Fruit fly (Drosophila melanogaster) whole organism, wandering third instar larva: ENCODE measurements around the gene bun.

Experiments
- CG32264 ChIP-seq: fragments of 200-800 bp; sonication (Bioruptor generic); optimal IDR thresholded peaks from 2 replicates; lab custom pipeline; 2016; ENCODE audit warnings: missing biosample characterization, missing genetic modification characterization
- CG9705 ChIP-seq: fragments of 200-800 bp; sonication (Bioruptor generic); optimal IDR thresholded peaks from 2 replicates; lab custom pipeline; 2018; ENCODE audit warnings: missing biosample characterization, mild to moderate bottlenecking, missing genetic modification characterization
- CrebA ChIP-seq: fragments of 200-800 bp; sonication (Bioruptor generic); optimal IDR thresholded peaks from 2 replicates; lab custom pipeline; 2016; ENCODE audit warnings: missing biosample characterization, mild to moderate bottlenecking, missing genetic modification characterization, borderline replicate concordance
- Dfd ChIP-seq: fragments of >200 bp; optimal IDR thresholded peaks from 2 replicates; lab custom pipeline; 2017; ENCODE audit warnings: missing biosample characterization, missing genetic modification characterization
- Dif ChIP-seq: fragments of 200-275, 200-300 bp; sonication (Bioruptor generic); optimal IDR thresholded peaks from 2 replicates; lab custom pipeline; 2018; ENCODE audit warnings: missing biosample characterization, missing genetic modification characterization; ENCODE audit not compliant: partially characterized antibody
- GATAd ChIP-seq: sonication (Bioruptor generic); optimal IDR thresholded peaks from 2 replicates; lab custom pipeline; 2016; ENCODE audit warnings: missing biosample characterization, missing genetic modification characterization
- Hnf4 ChIP-seq: fragments of 200-800 bp; sonication (Bioruptor generic); optimal IDR thresholded peaks from 2 replicates; lab custom pipeline; 2016; ENCODE audit warnings: missing biosample characterization, mild to moderate bottlenecking, missing genetic modification characterization
- Hr78 ChIP-seq: fragments of >200 bp; optimal IDR thresholded peaks from 2 replicates; lab custom pipeline; 2017; ENCODE audit warnings: missing biosample characterization, missing genetic modification characterization
- Hr83 ChIP-seq: fragments of 200-300 bp; sonication (Bioruptor generic); optimal IDR thresholded peaks from 2 replicates; lab custom pipeline; 2016; ENCODE audit warnings: missing biosample characterization, mild to moderate bottlenecking, missing genetic modification characterization, moderate library complexity; ENCODE audit not compliant: poor library complexity, severe bottlenecking
- Jra ChIP-seq: sonication (Bioruptor generic); optimal IDR thresholded peaks from 2 replicates; lab custom pipeline; 2016; ENCODE audit warnings: missing biosample characterization, missing genetic modification characterization
- N ChIP-seq: fragments of >200 bp; optimal IDR thresholded peaks from 2 replicates; lab custom pipeline; 2018; ENCODE audit warnings: missing biosample characterization, missing external identifiers, missing genetic modification characterization
- OdsH ChIP-seq: fragments of 200-800 bp; sonication (Bioruptor generic); optimal IDR thresholded peaks from 2 replicates; lab custom pipeline; 2016; ENCODE audit warnings: missing biosample characterization, mild to moderate bottlenecking, missing genetic modification characterization
- Rel ChIP-seq, 2 experiments: fragments of 200-800 bp; sonication (Bioruptor generic) in 1 of 2; optimal IDR thresholded peaks; 2 replicates in 1 of 2; 3 replicates in 1 of 2; lab custom pipeline; 2016 to 2019; ENCODE audit warnings: mild to moderate bottlenecking in 2 of 2, missing biosample characterization in 2 of 2, missing genetic modification characterization in 2 of 2, moderate library complexity in 1 of 2
- Sp1 ChIP-seq: fragments of 200-800 bp; sonication (Bioruptor generic); optimal IDR thresholded peaks from 3 replicates; lab custom pipeline; 2019; ENCODE audit warnings: missing biosample characterization, mild to moderate bottlenecking, missing genetic modification characterization, moderate library complexity
- Vsx2 ChIP-seq: fragments of 200-300, 225-300 bp; sonication (Bioruptor generic); optimal IDR thresholded peaks from 2 replicates; lab custom pipeline; 2018; ENCODE audit warnings: missing biosample characterization, missing genetic modification characterization; ENCODE audit not compliant: partially characterized antibody
- br ChIP-seq: fragments of 200-800 bp; sonication (Bioruptor generic); optimal IDR thresholded peaks from 2 replicates; lab custom pipeline; 2016; ENCODE audit warnings: missing biosample characterization, missing genetic modification characterization
- brk ChIP-seq: fragments of 200-800 bp; sonication (Bioruptor generic); optimal IDR thresholded peaks from 2 replicates; lab custom pipeline; 2016; ENCODE audit warnings: missing biosample characterization, mild to moderate bottlenecking, missing genetic modification characterization
- dl ChIP-seq, 2 experiments: fragments of 175-275, 200-275 bp in 1 of 2; fragments of 200-275 bp in 1 of 2; sonication (Bioruptor generic); optimal IDR thresholded peaks; lab custom pipeline; 2018; ENCODE audit warnings: mild to moderate bottlenecking in 2 of 2, missing biosample characterization in 2 of 2, missing genetic modification characterization in 2 of 2, moderate library complexity in 2 of 2; ENCODE audit not compliant: partially characterized antibody in 2 of 2, insufficient read depth in 1 of 2
- dmrt93B ChIP-seq: fragments of 200-800 bp; sonication (Bioruptor generic); optimal IDR thresholded peaks from 2 replicates; lab custom pipeline; 2018; ENCODE audit warnings: missing biosample characterization, mild to moderate bottlenecking, missing genetic modification characterization
- dsf ChIP-seq: sonication (Bioruptor generic); optimal IDR thresholded peaks from 2 replicates; lab custom pipeline; 2016; ENCODE audit warnings: missing biosample characterization, missing genetic modification characterization, borderline replicate concordance
- ey ChIP-seq: fragments of 200-800 bp; sonication (Bioruptor generic); optimal IDR thresholded peaks from 2 replicates; lab custom pipeline; 2016; ENCODE audit warnings: missing biosample characterization, missing genetic modification characterization
- foxo ChIP-seq, 2 experiments: fragments of 200-800 bp; sonication (Bioruptor generic); optimal IDR thresholded peaks; 2 replicates in 1 of 2; 3 replicates in 1 of 2; lab custom pipeline; 2016 to 2017; ENCODE audit warnings: missing biosample characterization in 2 of 2, missing genetic modification characterization in 2 of 2
- fru ChIP-seq: fragments of 200-800 bp; sonication (Bioruptor generic); optimal IDR thresholded peaks from 3 replicates; lab custom pipeline; 2016; ENCODE audit warnings: missing biosample characterization, mild to moderate bottlenecking, missing genetic modification characterization
- h ChIP-seq: fragments of 200-800 bp; sonication (Bioruptor generic); optimal IDR thresholded peaks from 3 replicates; lab custom pipeline; 2016; ENCODE audit warnings: missing biosample characterization, mild to moderate bottlenecking, missing genetic modification characterization
- lola ChIP-seq: fragments of >200 bp; optimal IDR thresholded peaks from 2 replicates; lab custom pipeline; 2017; ENCODE audit warnings: missing biosample characterization, missing genetic modification characterization
- pan ChIP-seq: fragments of >200 bp; optimal IDR thresholded peaks from 2 replicates; lab custom pipeline; 2017
- psq ChIP-seq: fragments of 200-800 bp; sonication (Bioruptor generic); optimal IDR thresholded peaks from 3 replicates; lab custom pipeline; 2017; ENCODE audit warnings: missing biosample characterization, mild to moderate bottlenecking, missing genetic modification characterization, moderate library complexity
- rgr ChIP-seq: fragments of 200-800 bp; sonication (Bioruptor generic); optimal IDR thresholded peaks from 3 replicates; lab custom pipeline; 2016; ENCODE audit warnings: missing biosample characterization, mild to moderate bottlenecking, missing genetic modification characterization
- sage ChIP-seq: fragments of 200-800 bp; sonication (Bioruptor generic); optimal IDR thresholded peaks from 2 replicates; lab custom pipeline; 2016; ENCODE audit warnings: missing biosample characterization, mild to moderate bottlenecking, missing genetic modification characterization
- tai ChIP-seq: sonication (Bioruptor generic); optimal IDR thresholded peaks from 2 replicates; lab custom pipeline; 2016; ENCODE audit warnings: missing biosample characterization, missing genetic modification characterization
- usp ChIP-seq: fragments of >200 bp; optimal IDR thresholded peaks from 2 replicates; lab custom pipeline; 2017; ENCODE audit warnings: missing biosample characterization, missing genetic modification characterization

bun gene

DNA sequence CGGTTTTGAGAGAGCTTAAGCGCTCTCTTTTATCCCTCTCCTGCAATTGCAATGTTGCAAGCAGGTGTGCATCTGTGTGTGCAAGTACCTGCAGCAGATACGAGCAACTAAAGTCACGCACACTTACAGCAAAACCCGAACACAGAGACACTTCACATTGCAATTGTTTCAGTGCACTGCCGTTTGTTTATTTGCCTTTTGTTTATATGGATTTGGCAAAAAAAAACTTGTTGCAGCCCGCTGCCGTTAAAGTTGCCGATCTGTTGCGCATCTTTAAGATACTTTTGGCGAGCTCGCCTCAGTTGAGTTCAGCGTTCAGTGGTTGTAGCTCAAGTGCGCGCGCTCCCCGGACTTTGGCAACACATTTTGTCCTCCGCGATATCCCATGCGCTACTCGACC is 40.9 kb upstream of the bun start, which contains the start of gene nub:
TSS of gene nub (plus strand) at position 301 of the 400 bp plus-strand sequence.
- TF ChIP-seq psq (GFP tag; lab: Kevin White, UChicago): peak; percentile 6
- no peak for TF ChIP-seq dsf (GFP tag; lab: Kevin White, UChicago)

DNA sequence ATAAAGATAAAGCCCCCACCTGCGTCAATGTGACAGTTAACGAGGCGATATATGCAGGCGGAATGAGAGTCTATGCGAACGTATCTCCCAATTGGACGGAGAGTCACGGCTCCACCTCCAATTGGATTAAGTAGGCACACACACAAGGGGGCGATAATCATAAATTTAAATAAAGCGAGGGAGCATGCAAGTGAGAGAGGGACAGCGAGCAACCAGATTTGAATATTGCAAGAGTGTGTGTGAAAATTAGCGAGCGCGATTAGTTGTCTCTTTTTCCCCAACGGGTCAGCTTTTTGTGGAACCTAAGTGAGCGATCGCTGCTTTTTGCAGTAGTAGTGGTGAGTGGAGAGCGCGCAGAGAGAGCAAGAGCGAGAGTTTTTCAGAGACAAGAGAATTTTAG is 40.4 kb upstream of the bun start:
- peak; percentile 93 for TF ChIP-seq N (GFP tag; lab: Kevin White, UChicago)
- no peak for TF ChIP-seq Hnf4
- TF ChIP-seq sage (GFP tag; lab: Kevin White, UChicago): no peak
- peak; percentile 56 for TF ChIP-seq Dif
- peak in 1 of 2 experiments; percentile 33 for TF ChIP-seq dl (GFP tag; optimal IDR thresholded peaks at IDR 0.05; lab: Kevin White, UChicago; ENCODE audit: insufficient read depth in 1 of 2, partially characterized antibody in 2 of 2)
- TF ChIP-seq OdsH (GFP tag; lab: Kevin White, UChicago): no peak
- TF ChIP-seq GATAd: no peak
- no peak for TF ChIP-seq rgr
- no peak for TF ChIP-seq pan (lab: Kevin White, UChicago)
- no peak for TF ChIP-seq dsf (GFP tag; lab: Kevin White, UChicago)
- peak; percentile 37 for TF ChIP-seq Hr78
- TF ChIP-seq usp: no peak
- no peak for TF ChIP-seq ey (GFP tag; lab: Kevin White, UChicago)
- TF ChIP-seq brk: no peak
- no peak for TF ChIP-seq CG9705 (GFP tag; lab: Kevin White, UChicago)
- TF ChIP-seq tai (GFP tag; lab: Kevin White, UChicago): no peak
- TF ChIP-seq Dfd (GFP tag; lab: Kevin White, UChicago): no peak
- no peak for TF ChIP-seq Hr83 (GFP tag; lab: Kevin White, UChicago)
- no peak for TF ChIP-seq foxo (GFP tag; optimal IDR thresholded peaks at IDR 0.05; lab: Kevin White, UChicago)
- peak; percentile 58 for TF ChIP-seq Vsx2 (GFP tag; lab: Kevin White, UChicago)
- no peak for TF ChIP-seq Jra
- no peak for TF ChIP-seq br (GFP tag; lab: Kevin White, UChicago)
- peak; percentile 3 for TF ChIP-seq Sp1
- TF ChIP-seq psq (GFP tag; lab: Kevin White, UChicago): no peak
- TF ChIP-seq h: no peak
- peak; percentile 17 for TF ChIP-seq CrebA (GFP tag; lab: Kevin White, UChicago)

DNA sequence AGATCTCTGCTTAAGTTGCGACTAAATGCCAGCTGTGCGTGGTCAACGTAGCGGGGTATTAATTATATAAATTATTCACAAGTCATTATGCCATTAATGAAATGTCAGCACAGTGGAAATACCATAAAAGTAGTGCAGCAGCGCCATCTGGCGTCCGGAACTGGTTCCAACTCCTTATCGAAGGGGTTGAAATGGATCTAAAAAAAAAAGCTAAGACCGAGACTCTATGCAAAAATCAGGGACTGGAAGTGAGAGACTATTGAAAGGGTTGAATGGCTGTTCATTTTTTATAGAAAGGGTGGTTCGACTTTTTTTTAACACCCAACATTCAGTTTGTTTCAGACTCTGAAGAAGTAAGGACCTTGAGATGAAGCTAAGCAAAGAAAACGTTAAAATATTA is 32.7 kb upstream of the bun start:
- no peak for TF ChIP-seq dl (GFP tag; optimal IDR thresholded peaks at IDR 0.05; lab: Kevin White, UChicago; ENCODE audit: insufficient read depth in 1 of 2, partially characterized antibody in 2 of 2)
- no peak for TF ChIP-seq ey (GFP tag; lab: Kevin White, UChicago)
- TF ChIP-seq fru (GFP tag; lab: Kevin White, UChicago): no peak
- TF ChIP-seq CG9705 (GFP tag; lab: Kevin White, UChicago): no peak
- TF ChIP-seq Hr83 (GFP tag; lab: Kevin White, UChicago): no peak
- no peak for TF ChIP-seq tai (GFP tag; lab: Kevin White, UChicago)
- TF ChIP-seq br (GFP tag; lab: Kevin White, UChicago): no peak
- no peak for TF ChIP-seq Hr78
- no peak for TF ChIP-seq Dif
- TF ChIP-seq CrebA (GFP tag; lab: Kevin White, UChicago): no peak
- TF ChIP-seq OdsH (GFP tag; lab: Kevin White, UChicago): no peak
- TF ChIP-seq dsf (GFP tag; lab: Kevin White, UChicago): no peak
- TF ChIP-seq CG32264: no peak
- TF ChIP-seq sage (GFP tag; lab: Kevin White, UChicago): no peak
- TF ChIP-seq lola (GFP tag; lab: Kevin White, UChicago): no peak
- no peak for TF ChIP-seq foxo (GFP tag; optimal IDR thresholded peaks at IDR 0.05; lab: Kevin White, UChicago)
- no peak for TF ChIP-seq dmrt93B (GFP tag; lab: Kevin White, UChicago)
- no peak for TF ChIP-seq Rel (GFP tag; optimal IDR thresholded peaks at IDR 0.05; lab: Kevin White, UChicago)
- TF ChIP-seq Rel (tag; optimal IDR thresholded peaks at IDR 0.05; lab: Kevin White, UChicago): no peak
- TF ChIP-seq, all 38 proteins: peak for 0

DNA sequence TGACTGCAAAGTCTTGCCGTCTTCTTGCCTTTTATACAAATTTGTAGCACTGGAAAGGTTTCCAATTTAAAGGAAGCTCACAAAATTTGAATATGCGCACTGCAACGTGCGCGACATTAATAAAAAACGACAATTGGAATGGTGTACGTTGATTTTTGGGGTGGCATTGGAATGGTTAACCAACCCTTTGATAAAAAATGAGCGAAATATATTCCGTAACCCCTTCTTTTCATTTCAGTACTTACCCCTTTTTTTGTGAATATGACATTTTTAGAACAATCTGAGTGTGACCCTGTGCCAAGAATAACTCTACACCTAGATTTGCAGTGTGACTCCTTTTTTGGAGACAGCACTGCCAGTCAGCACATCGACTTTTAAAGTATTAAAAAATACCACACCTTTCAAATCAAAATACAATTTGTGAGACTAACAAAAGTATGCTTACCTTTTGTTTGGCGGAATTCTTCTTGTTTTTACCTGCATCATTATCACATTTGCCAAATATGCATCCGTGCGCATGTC is 28.6 kb upstream of the bun start:
- TF ChIP-seq Dfd (GFP tag; lab: Kevin White, UChicago) (no peak), N (GFP tag; lab: Kevin White, UChicago) (no peak), psq (GFP tag; lab: Kevin White, UChicago) (no peak), brk (no peak)
